Fruit fly (Drosophila melanogaster) whole organism, pupa: ENCODE data around the gene Iyd.
A peak's percentile ranks its signal among the peaks of the same experiment; 100 is the strongest.

Source experiments
- CG10348 ChIP-seq: fragments of 200-800 bp; sonication (Bioruptor generic); IDR thresholded peaks from 2 replicates; pipeline ENCODE4 v1.3.6; 2022; ENCODE audit warnings: missing biosample characterization, missing genetic modification characterization
- CG12605 ChIP-seq: fragments of 200-800 bp; sonication (Bioruptor generic); IDR thresholded peaks from 2 replicates; pipeline ENCODE4 v1.3.6; 2022; ENCODE audit warnings: missing biosample characterization, missing genetic modification characterization
- CG13204 ChIP-seq: fragments of 200-800 bp; sonication (Bioruptor generic); optimal IDR thresholded peaks from 2 replicates; lab custom pipeline; 2018; ENCODE audit warnings: missing biosample characterization, mild to moderate bottlenecking, missing genetic modification characterization, moderate library complexity
- CG14655 ChIP-seq: fragments of 200-800 bp; sonication (Bioruptor generic); optimal IDR thresholded peaks from 3 replicates; lab custom pipeline; 2017; ENCODE audit warnings: mild to moderate bottlenecking, missing biosample characterization, missing genetic modification reagents, missing genetic modification characterization
- CG15710 ChIP-seq: fragments of 200-800 bp; sonication (Bioruptor generic); optimal IDR thresholded peaks from 2 replicates; lab custom pipeline; 2018; ENCODE audit warnings: missing biosample characterization, mild to moderate bottlenecking, missing genetic modification characterization, moderate library complexity
- CG17806 ChIP-seq: fragments of 200-800 bp; sonication (Bioruptor generic); optimal IDR thresholded peaks from 2 replicates; lab custom pipeline; 2018; ENCODE audit warnings: missing biosample characterization, mild to moderate bottlenecking, missing genetic modification characterization, moderate library complexity
- CG32121 ChIP-seq: fragments of 200-800 bp; sonication (Bioruptor generic); IDR thresholded peaks from 2 replicates; pipeline ENCODE4 v1.3.6; 2022; ENCODE audit warnings: missing biosample characterization, missing genetic modification characterization
- CG34367 ChIP-seq: fragments of 200-800 bp; sonication (Bioruptor generic); optimal IDR thresholded peaks from 2 replicates; lab custom pipeline; 2018; ENCODE audit warnings: missing biosample characterization, mild to moderate bottlenecking, missing genetic modification characterization
- CG4496 ChIP-seq: fragments of 200-800 bp; sonication (Bioruptor generic); IDR thresholded peaks from 3 replicates; pipeline ENCODE4 v1.3.6; 2022; ENCODE audit warnings: missing biosample characterization, missing genetic modification characterization
- CG8159 ChIP-seq: fragments of 200-800 bp; sonication (Bioruptor generic); optimal IDR thresholded peaks from 3 replicates; lab custom pipeline; 2018; ENCODE audit warnings: missing biosample characterization, mild to moderate bottlenecking, missing genetic modification characterization, moderate library complexity
- CG8301 ChIP-seq: fragments of 200-800 bp; sonication (Bioruptor generic); optimal IDR thresholded peaks from 2 replicates; lab custom pipeline; 2018; ENCODE audit warnings: missing biosample characterization, mild to moderate bottlenecking, missing genetic modification characterization
- CG9948 ChIP-seq: fragments of 200-800 bp; sonication (Bioruptor generic); optimal IDR thresholded peaks from 2 replicates; lab custom pipeline; 2018; ENCODE audit warnings: missing biosample characterization, mild to moderate bottlenecking, missing genetic modification characterization, moderate library complexity
- D1 ChIP-seq: fragments of 200-800 bp; sonication (Bioruptor generic); optimal IDR thresholded peaks from 2 replicates; lab custom pipeline; 2018; ENCODE audit warnings: missing biosample characterization, mild to moderate bottlenecking, missing genetic modification characterization, moderate library complexity
- EcR ChIP-seq: fragments of 200-800 bp; sonication (Bioruptor generic); optimal IDR thresholded peaks from 3 replicates; lab custom pipeline; 2019; ENCODE audit warnings: missing biosample characterization, missing genetic modification characterization, mild to moderate bottlenecking, moderate library complexity, missing genetic modification reagents
- Ets98B ChIP-seq: fragments of 200-800 bp; sonication (Bioruptor generic); IDR thresholded peaks from 2 replicates; pipeline ENCODE4 v1.3.6; 2022; ENCODE audit warnings: missing biosample characterization, missing genetic modification characterization
- Pif1A ChIP-seq: fragments of 200-800 bp; sonication (Bioruptor generic); optimal IDR thresholded peaks from 3 replicates; lab custom pipeline; 2016; ENCODE audit warnings: missing biosample characterization, missing genetic modification characterization
- Pif1B ChIP-seq: fragments of 200-800 bp; sonication (Bioruptor generic); optimal IDR thresholded peaks from 3 replicates; lab custom pipeline; 2016; ENCODE audit warnings: missing biosample characterization, missing genetic modification characterization
- Snoo ChIP-seq: fragments of 200-800 bp; sonication (Bioruptor generic); optimal IDR thresholded peaks from 3 replicates; lab custom pipeline; 2017; ENCODE audit warnings: missing biosample characterization, mild to moderate bottlenecking, missing genetic modification characterization, inconsistent platforms
- fd96Ca ChIP-seq: fragments of 200-800 bp; sonication (Bioruptor generic); IDR thresholded peaks from 3 replicates; pipeline ENCODE4 v1.3.6; 2022; ENCODE audit warnings: missing biosample characterization, missing genetic modification characterization
- gl ChIP-seq: fragments of 200-800 bp; sonication (Bioruptor generic); optimal IDR thresholded peaks from 2 replicates; lab custom pipeline; 2018; ENCODE audit warnings: missing biosample characterization, mild to moderate bottlenecking, missing genetic modification characterization
- rn ChIP-seq: fragments of 200-800 bp; sonication (Bioruptor generic); IDR thresholded peaks from 2 replicates; pipeline ENCODE4 v1.3.6; 2022; ENCODE audit warnings: missing biosample characterization, missing genetic modification characterization

The Iyd gene

dm6 chr3L:11062441-11062840 lies 33.6 kb downstream of the Iyd start, which contains the start of gene CG32069:
Gene CG32069, minus strand, starts transcription at chr3L:11062614.
- TF ChIP-seq rn (GFP tag; lab: Robert Waterston, UW): no peak
- TF ChIP-seq CG15710: no peak
- TF ChIP-seq Snoo (tag; lab: Kevin White, UChicago): no peak
- no peak for TF ChIP-seq D1 (tag; lab: Kevin White, UChicago)
- no peak for TF ChIP-seq CG9948 (tag; lab: Kevin White, UChicago)
- TF ChIP-seq CG10348: no peak
- no peak for TF ChIP-seq CG13204
- TF ChIP-seq CG32121 (GFP tag; lab: Robert Waterston, UW): no peak

dm6 chr3L:11061200-11061599 lies 34.8 kb downstream of the Iyd start, which contains the start of the genes CG6321 and Blos2:
Gene CG6321, minus strand, starts transcription at chr3L:11061224.
Gene Blos2, plus strand, starts transcription at chr3L:11061571.
- TF ChIP-seq fd96Ca (GFP tag; lab: Robert Waterston, UW) (no peak), CG34367 (tag; lab: Kevin White, UChicago) (peak; percentile 66), CG15710 (peak; percentile 70), Ets98B (GFP tag; lab: Robert Waterston, UW) (peak; percentile 73), gl (tag; lab: Kevin White, UChicago) (peak; percentile 0), CG17806 (peak; percentile 75), Pif1A (GFP tag; lab: Kevin White, UChicago) (peak; percentile 69), Snoo (tag; lab: Kevin White, UChicago) (peak; percentile 58), CG8301 (tag; lab: Kevin White, UChicago) (peak; percentile 77), CG9948 (tag; lab: Kevin White, UChicago) (peak; percentile 72), Pif1B (GFP tag; lab: Kevin White, UChicago) (peak; percentile 69), CG8159 (peak; percentile 77), D1 (tag; lab: Kevin White, UChicago) (no peak), CG10348 (no peak), CG4496 (peak; percentile 70; the same call in 2 of the 3 replicates), CG13204 (no peak), CG12605 (peak; percentile 76), rn (GFP tag; lab: Robert Waterston, UW) (no peak), EcR (GFP tag; lab: Kevin White, UChicago) (no peak), CG32121 (GFP tag; lab: Robert Waterston, UW) (peak; percentile 69), CG14655 (GFP tag; lab: Kevin White, UChicago) (peak; percentile 74)
- TF ChIP-seq, all 21 proteins: peak for 15

- TF ChIP-seq CG8301 (tag; lab: Kevin White, UChicago): no peak
- no peak for TF ChIP-seq CG8159
- no peak for TF ChIP-seq CG4496
- no peak for TF ChIP-seq CG32121 (GFP tag; lab: Robert Waterston, UW)
- no peak for TF ChIP-seq Snoo (tag; lab: Kevin White, UChicago)
- TF ChIP-seq CG12605: no peak
- TF ChIP-seq gl (tag; lab: Kevin White, UChicago): no peak
- no peak for TF ChIP-seq CG9948 (tag; lab: Kevin White, UChicago)
- no peak for TF ChIP-seq CG34367 (tag; lab: Kevin White, UChicago)
- TF ChIP-seq Pif1A (GFP tag; lab: Kevin White, UChicago): no peak
- no peak for TF ChIP-seq fd96Ca (GFP tag; lab: Robert Waterston, UW)
- no peak for TF ChIP-seq Pif1B (GFP tag; lab: Kevin White, UChicago)
- TF ChIP-seq rn (GFP tag; lab: Robert Waterston, UW): no peak
- TF ChIP-seq D1 (tag; lab: Kevin White, UChicago): no peak
- no peak for TF ChIP-seq EcR (GFP tag; lab: Kevin White, UChicago)
- TF ChIP-seq CG14655 (GFP tag; lab: Kevin White, UChicago): no peak
- TF ChIP-seq, all 21 proteins: peak for 0
Measured at dm6 chr3L:11053843-11054242, 42.2 kb downstream of the Iyd start, which contains the start of gene CG7888. Gene CG7888, plus strand, starts transcription at chr3L:11054035.

- peak; percentile 58; the same call in 1 of the 2 replicates for TF ChIP-seq Ets98B (GFP tag; lab: Robert Waterston, UW)
- TF ChIP-seq fd96Ca (GFP tag; lab: Robert Waterston, UW): 0 out of 3 replicates have a peak, but pooled peaks have one; percentile 13
- no peak for TF ChIP-seq CG9948 (tag; lab: Kevin White, UChicago)
- TF ChIP-seq CG32121 (GFP tag; lab: Robert Waterston, UW): peak; percentile 62; the same call in 1 of the 2 replicates
- TF ChIP-seq Pif1A (GFP tag; lab: Kevin White, UChicago): peak; percentile 28
- TF ChIP-seq Pif1B (GFP tag; lab: Kevin White, UChicago): peak; percentile 15
- peak; percentile 60; the same call in 2 of the 3 replicates for TF ChIP-seq CG4496
- TF ChIP-seq CG13204: no peak
Measured at dm6 chr3L:11052760-11053259, 43.2 kb downstream of the Iyd start.

- TF ChIP-seq Pif1B (GFP tag; lab: Kevin White, UChicago) (no peak), D1 (tag; lab: Kevin White, UChicago) (no peak), Snoo (tag; lab: Kevin White, UChicago) (no peak), Pif1A (GFP tag; lab: Kevin White, UChicago) (no peak), CG9948 (tag; lab: Kevin White, UChicago) (no peak), Ets98B (GFP tag; lab: Robert Waterston, UW) (no peak), CG17806 (no peak), CG15710 (no peak), CG32121 (GFP tag; lab: Robert Waterston, UW) (no peak), CG4496 (no peak), CG8159 (no peak), fd96Ca (GFP tag; lab: Robert Waterston, UW) (no peak), gl (tag; lab: Kevin White, UChicago) (no peak), CG34367 (tag; lab: Kevin White, UChicago) (no peak), CG12605 (no peak), CG14655 (GFP tag; lab: Kevin White, UChicago) (no peak), CG10348 (no peak), CG13204 (no peak), rn (GFP tag; lab: Robert Waterston, UW) (no peak), CG8301 (tag; lab: Kevin White, UChicago) (no peak)
Measured at dm6 chr3L:11051271-11051670, 44.8 kb downstream of the Iyd start, which contains the start of gene CG43693. Gene CG43693, minus strand, starts transcription at chr3L:11051371.
